Worm (Caenorhabditis elegans) whole organism, young adult: Measurements from ENCODE around the gene F36H5.13.
"Not testable (repeated sequence)": the region's sequence is repeated elsewhere in the genome, so short reads cannot be mapped to it uniquely, and the experiment has no call there.

Experiments used
- B0019.2 ChIP-seq: fragments of 200-800 bp; sonication (Bioruptor generic); conservative IDR thresholded peaks from 2 replicates; pipeline ENCODE4 v1.3.6; 2022; ENCODE audit warnings: missing genetic modification reagents, missing genetic modification characterization, missing compliant biosample characterization
- B0035.1 ChIP-seq: sonication (generic microtip); optimal IDR thresholded peaks from 2 replicates; lab custom pipeline; 2016; ENCODE audit warnings: missing genetic modification characterization, mild to moderate bottlenecking, missing compliant biosample characterization, missing genotype, missing genetic modification reagents
- F23B12.7 ChIP-seq: sonication (generic microtip); optimal IDR thresholded peaks from 2 replicates; lab custom pipeline; 2017; ENCODE audit warnings: missing genetic modification characterization, mild to moderate bottlenecking, missing compliant biosample characterization, antibody characterized with exemption, moderate library complexity; ENCODE audit not compliant: insufficient read depth
- F33H1.4 ChIP-seq: fragments of 200-800 bp; sonication (Bioruptor generic); IDR thresholded peaks from 2 replicates; pipeline ENCODE4 v1.3.6; 2022; ENCODE audit warnings: missing genetic modification reagents, missing genetic modification characterization, missing compliant biosample characterization
- F37B4.10 ChIP-seq: fragments of 200-800 bp; sonication (Bioruptor generic); IDR thresholded peaks from 2 replicates; pipeline ENCODE4 v1.3.6; 2022; ENCODE audit warnings: missing genetic modification characterization, missing compliant biosample characterization
- F57A8.1 ChIP-seq: fragments of 200-800 bp; sonication (Bioruptor generic); optimal IDR thresholded peaks from 2 replicates; lab custom pipeline; 2018; ENCODE audit warnings: mild to moderate bottlenecking, missing genetic modification characterization, moderate library complexity, missing compliant biosample characterization
- Y53G8AR.9 ChIP-seq: fragments of 200-800 bp; sonication (Bioruptor generic); conservative IDR thresholded peaks from 2 replicates; pipeline ENCODE4 v1.3.6; 2022; ENCODE audit warnings: missing genetic modification reagents, missing genetic modification characterization, missing compliant biosample characterization
- Y56A3A.18 ChIP-seq: fragments of 200-800 bp; sonication (Bioruptor generic); IDR thresholded peaks from 2 replicates; pipeline ENCODE4 v1.3.6; 2022; ENCODE audit warnings: missing genetic modification reagents, missing genetic modification characterization, missing compliant biosample characterization
- cebp-2 ChIP-seq: fragments of 200-800 bp; sonication (Bioruptor generic); IDR thresholded peaks from 2 replicates; pipeline ENCODE4 v1.3.6; 2022; ENCODE audit warnings: missing genetic modification characterization, missing compliant biosample characterization
- ceh-100 ChIP-seq: fragments of 200-800 bp; sonication (Bioruptor generic); IDR thresholded peaks from 2 replicates; pipeline ENCODE4 v1.3.6; 2022; ENCODE audit warnings: missing genetic modification reagents, missing genetic modification characterization, missing compliant biosample characterization
- ceh-27 ChIP-seq: fragments of 200-800 bp; sonication (Bioruptor generic); optimal IDR thresholded peaks from 2 replicates; lab custom pipeline; 2018; ENCODE audit warnings: mild to moderate bottlenecking, missing genetic modification characterization, moderate library complexity, missing compliant biosample characterization
- ceh-40 ChIP-seq: fragments of 200-800 bp; sonication (Bioruptor generic); IDR thresholded peaks from 2 replicates; pipeline ENCODE4 v1.3.6; 2022; ENCODE audit warnings: missing genetic modification characterization, missing compliant biosample characterization
- chd-7 ChIP-seq: sonication (generic microtip); optimal IDR thresholded peaks from 2 replicates; lab custom pipeline; 2016; ENCODE audit warnings: mild to moderate bottlenecking, missing genetic modification characterization, moderate library complexity, missing compliant biosample characterization
- dox-1 ChIP-seq: fragments of 200-800 bp; sonication (Bioruptor generic); IDR thresholded peaks from 2 replicates; pipeline ENCODE4 v1.3.6; 2022; ENCODE audit warnings: missing genetic modification reagents, missing genetic modification characterization, missing compliant biosample characterization
- dpff-1 ChIP-seq: sonication (generic microtip); optimal IDR thresholded peaks from 2 replicates; lab custom pipeline; 2017; ENCODE audit warnings: mild to moderate bottlenecking, missing genetic modification characterization, missing compliant biosample characterization
- egl-18 ChIP-seq: fragments of 200-800 bp; sonication (Bioruptor generic); IDR thresholded peaks from 2 replicates; pipeline ENCODE4 v1.3.6; 2022; ENCODE audit warnings: missing genetic modification reagents, missing genetic modification characterization, missing compliant biosample characterization
- egrh-3 ChIP-seq: fragments of 200-800 bp; sonication (Bioruptor generic); IDR thresholded peaks from 2 replicates; pipeline ENCODE4 v1.3.6; 2022; ENCODE audit warnings: missing genetic modification reagents, missing genetic modification characterization, missing compliant biosample characterization
- ets-4 ChIP-seq: fragments of 200-800 bp; sonication (Bioruptor generic); optimal IDR thresholded peaks from 2 replicates; lab custom pipeline; 2018; ENCODE audit warnings: mild to moderate bottlenecking, missing genetic modification characterization, missing compliant biosample characterization
- gei-17 ChIP-seq: fragments of 200-800 bp; sonication (Bioruptor generic); optimal IDR thresholded peaks from 2 replicates; lab custom pipeline; 2018; ENCODE audit warnings: mild to moderate bottlenecking, missing genetic modification characterization, missing compliant biosample characterization
- hrde-1 ChIP-seq: sonication (generic microtip); optimal IDR thresholded peaks from 2 replicates; lab custom pipeline; 2016; ENCODE audit warnings: missing genetic modification characterization, mild to moderate bottlenecking, missing compliant biosample characterization, moderate library complexity, missing genotype, missing genetic modification reagents, borderline replicate concordance
- let-607 ChIP-seq, 2 experiments: fragments of 200-800 bp in 1 of 2; sonication (Bioruptor generic) in 1 of 2; sonication (generic microtip) in 1 of 2; optimal IDR thresholded peaks; 2 replicates each; lab custom pipeline; 2016 to 2018; ENCODE audit warnings: mild to moderate bottlenecking in 2 of 2, missing compliant biosample characterization in 2 of 2, missing genetic modification characterization in 2 of 2, moderate library complexity in 2 of 2, missing genotype in 1 of 2
- lin-26 ChIP-seq: fragments of 200-800 bp; sonication (Bioruptor generic); IDR thresholded peaks from 2 replicates; pipeline ENCODE4 v1.3.6; 2022; ENCODE audit warnings: missing genetic modification reagents, missing genetic modification characterization, missing compliant biosample characterization
- lin-40 ChIP-seq: sonication (generic microtip); optimal IDR thresholded peaks from 2 replicates; lab custom pipeline; 2016; ENCODE audit warnings: missing genetic modification characterization, mild to moderate bottlenecking, missing compliant biosample characterization, missing genotype, missing genetic modification reagents
- lsy-27 ChIP-seq: sonication (generic microtip); optimal IDR thresholded peaks from 2 replicates; lab custom pipeline; 2017; ENCODE audit warnings: missing genetic modification characterization, mild to moderate bottlenecking, missing compliant biosample characterization, antibody characterized with exemption, missing genotype, borderline replicate concordance; ENCODE audit not compliant: insufficient read depth
- nfya-2 ChIP-seq: fragments of 200-800 bp; sonication (Bioruptor generic); IDR thresholded peaks from 2 replicates; pipeline ENCODE4 v1.3.6; 2022; ENCODE audit warnings: missing genetic modification reagents, missing genetic modification characterization, missing compliant biosample characterization
- nhr-120 ChIP-seq: fragments of 200-800 bp; sonication (Bioruptor generic); IDR thresholded peaks from 2 replicates; pipeline ENCODE4 v1.3.6; 2022; ENCODE audit warnings: missing genetic modification characterization, missing compliant biosample characterization
- nhr-80 ChIP-seq: sonication (generic microtip); optimal IDR thresholded peaks from 2 replicates; lab custom pipeline; 2016; ENCODE audit warnings: missing genetic modification characterization, missing compliant biosample characterization
- nhr-90 ChIP-seq: sonication (generic microtip); optimal IDR thresholded peaks from 2 replicates; lab custom pipeline; 2016; ENCODE audit warnings: missing genotype, mild to moderate bottlenecking, missing genetic modification characterization, missing compliant biosample characterization
- pbrm-1 ChIP-seq: fragments of 200-800 bp; sonication (Bioruptor generic); IDR thresholded peaks from 2 replicates; pipeline ENCODE4 v1.3.6; 2022; ENCODE audit warnings: missing genetic modification reagents, missing genetic modification characterization, missing compliant biosample characterization
- rcor-1 ChIP-seq: fragments of 200-800 bp; sonication (Bioruptor generic); IDR thresholded peaks from 2 replicates; pipeline ENCODE4 v1.3.6; 2022; ENCODE audit warnings: missing genetic modification reagents, missing genetic modification characterization, missing compliant biosample characterization
- repo-1 ChIP-seq: sonication (generic microtip); optimal IDR thresholded peaks from 2 replicates; lab custom pipeline; 2017; ENCODE audit warnings: mild to moderate bottlenecking, missing genetic modification characterization, missing compliant biosample characterization
- sea-2 ChIP-seq: fragments of 200-800 bp; sonication (Bioruptor generic); IDR thresholded peaks from 2 replicates; pipeline ENCODE4 v1.3.6; 2022; ENCODE audit warnings: missing genetic modification characterization, missing compliant biosample characterization
- snpc-1.3 ChIP-seq: sonication (generic microtip); optimal IDR thresholded peaks from 2 replicates; lab custom pipeline; 2017; ENCODE audit warnings: missing genetic modification characterization, mild to moderate bottlenecking, missing compliant biosample characterization, antibody characterized with exemption, moderate library complexity, missing genotype, missing genetic modification reagents; ENCODE audit not compliant: insufficient read depth
- tbx-9 ChIP-seq: sonication (generic microtip); optimal IDR thresholded peaks from 2 replicates; lab custom pipeline; 2016; ENCODE audit warnings: borderline replicate concordance, missing genetic modification characterization, inconsistent platforms, missing compliant biosample characterization
- unc-130 ChIP-seq: sonication (generic microtip); optimal IDR thresholded peaks from 2 replicates; lab custom pipeline; 2016; ENCODE audit warnings: missing genetic modification reagents, missing genetic modification characterization, missing compliant biosample characterization
- unc-62 ChIP-seq: fragments of 150-350 bp; optimal IDR thresholded peaks from 2 replicates; lab custom pipeline; 2014; ENCODE audit warnings: missing biosample characterization, missing genetic modification reagents, missing genetic modification characterization
- zfh-2 ChIP-seq: fragments of 200-800 bp; sonication (Bioruptor generic); conservative IDR thresholded peaks from 2 replicates; pipeline ENCODE4 v1.3.6; 2022; ENCODE audit warnings: missing genetic modification reagents, missing genetic modification characterization, missing compliant biosample characterization
- ztf-18 ChIP-seq: sonication (generic microtip); optimal IDR thresholded peaks from 2 replicates; lab custom pipeline; 2016; ENCODE audit warnings: missing genotype, mild to moderate bottlenecking, missing genetic modification characterization, missing compliant biosample characterization
- ztf-25 ChIP-seq: fragments of 200-800 bp; sonication (Bioruptor generic); IDR thresholded peaks from 2 replicates; pipeline ENCODE4 v1.3.6; 2022; ENCODE audit warnings: missing genetic modification reagents, missing genetic modification characterization, missing compliant biosample characterization

Gene F36H5.13

ce11 chrII:1771785-1772184 lies 21.5 kb upstream of the F36H5.13 start, which contains the start of gene math-3 (continued):
- TF ChIP-seq egl-18 (GFP tag; lab: Robert Waterston, UW) (no peak), ceh-27 (GFP tag; lab: Kevin White, UChicago) (no peak)
- TF ChIP-seq, all 124 proteins: peak for 0

DNA sequence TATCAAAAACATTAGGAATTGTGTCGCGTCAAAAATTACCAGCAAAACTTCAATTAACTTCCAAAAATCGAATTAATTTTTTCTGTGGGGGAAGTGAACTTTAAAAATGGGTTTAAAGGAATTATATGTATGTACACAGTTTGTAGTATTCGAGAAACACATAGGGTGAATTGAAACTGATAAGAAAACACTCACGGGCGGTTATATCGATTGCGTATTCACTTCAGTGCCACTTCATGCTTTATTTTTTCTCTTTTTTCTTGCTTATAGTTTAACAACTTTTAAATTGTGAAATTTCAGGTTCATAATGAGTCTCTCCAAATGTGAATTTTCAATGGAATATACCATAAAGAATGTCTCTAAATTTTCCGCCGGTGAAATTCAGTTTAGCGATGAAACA lies 21.0 kb upstream of the F36H5.13 start, which contains the start of gene math-26:
Gene math-26 (plus strand): TSS at position 301 of the 400 bp plus-strand sequence.
- TF ChIP-seq ztf-25 (GFP tag; lab: Robert Waterston, UW); lsy-27 (tag; lab: Kevin White, UChicago); ceh-100 (GFP tag; lab: Robert Waterston, UW): not testable (repeated sequence)

DNA sequence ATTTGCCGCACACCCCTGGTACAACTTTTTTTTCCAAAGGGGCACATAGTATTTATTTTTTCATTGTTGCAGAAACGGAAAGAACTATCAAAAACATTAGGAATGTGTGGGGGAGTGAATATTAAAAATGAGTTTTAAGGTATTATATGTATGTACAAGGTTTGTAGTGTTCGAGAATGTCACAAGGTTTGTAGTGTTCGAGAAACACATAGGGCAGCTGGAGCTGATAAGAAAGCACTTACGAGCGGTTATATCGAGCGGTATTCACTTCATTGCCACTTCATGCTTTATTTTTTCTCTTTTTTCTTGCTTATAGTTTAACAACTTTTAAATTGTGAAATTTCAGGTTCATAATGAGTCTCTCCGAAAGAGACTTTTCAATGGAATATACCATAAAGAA lies 17.1 kb upstream of the F36H5.13 start:
- TF ChIP-seq nhr-80 (tag; lab: Kevin White, UChicago) (peak; percentile 36), dox-1 (0 out of 2 replicates have a peak, but pooled peaks have one; percentile 14)

DNA sequence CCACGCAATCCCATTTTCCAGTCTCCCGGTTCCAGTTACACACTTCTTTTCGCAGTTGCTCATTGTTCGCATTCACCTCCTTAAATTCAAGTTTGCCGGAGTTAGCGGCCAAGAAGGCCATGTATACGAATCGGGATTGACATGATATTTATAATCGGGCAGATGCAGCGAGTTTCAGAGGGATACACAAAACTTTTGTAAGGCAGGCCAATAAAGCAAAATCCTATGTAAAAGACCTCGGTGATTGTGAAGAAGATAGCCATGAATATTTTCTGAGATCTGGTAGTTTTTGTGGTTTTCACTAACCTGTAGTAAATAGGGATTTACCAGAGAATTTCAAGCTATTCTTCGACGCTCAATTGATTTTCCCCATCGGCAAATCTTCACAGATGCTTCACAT lies 16.4 kb upstream of the F36H5.13 start:
- TF ChIP-seq repo-1 (tag; lab: Kevin White, UChicago) = no peak
- no peak for TF ChIP-seq ztf-18 (tag; lab: Kevin White, UChicago)
- TF ChIP-seq unc-130 (GFP tag; lab: Kevin White, UChicago) = no peak
- TF ChIP-seq dpff-1 = no peak
- no peak for TF ChIP-seq Y53G8AR.9 (GFP tag; lab: Robert Waterston, UW)
- TF ChIP-seq B0019.2 (GFP tag; lab: Robert Waterston, UW) = no peak
- TF ChIP-seq nhr-90 (tag; lab: Kevin White, UChicago) = no peak
- TF ChIP-seq F23B12.7 (tag; lab: Kevin White, UChicago) = no peak
- TF ChIP-seq, all 124 proteins: peak for 0

DNA sequence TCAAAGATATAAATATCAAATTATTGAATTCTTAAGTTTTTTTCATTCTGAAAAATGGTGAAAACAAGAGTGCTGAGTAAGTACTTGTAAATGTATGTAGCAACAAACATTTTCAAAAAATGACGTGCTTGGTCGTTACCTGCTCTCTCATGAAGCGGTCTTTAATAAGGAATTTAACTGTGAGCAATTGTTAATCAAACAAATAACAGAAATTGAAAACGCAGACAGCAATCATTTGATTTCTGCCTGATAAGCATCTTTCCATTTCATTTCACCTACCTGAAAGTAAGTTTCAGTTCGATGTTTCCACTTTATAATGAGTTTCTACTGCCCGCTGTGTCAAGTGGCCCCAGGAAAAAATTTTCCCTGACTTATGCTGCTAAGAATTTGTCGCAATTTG lies 12.8 kb upstream of the F36H5.13 start, which contains the start of gene math-28:
Gene math-28 (plus strand): TSS at position 301 of the 400 bp plus-strand sequence.
- no peak for TF ChIP-seq Y56A3A.18 (GFP tag; lab: Robert Waterston, UW)
- TF ChIP-seq zfh-2 (GFP tag; lab: Robert Waterston, UW) = no peak
- no peak for TF ChIP-seq ceh-40 (GFP tag; lab: Robert Waterston, UW)
- TF ChIP-seq unc-62 (GFP tag; lab: Kevin White, UChicago) = no peak
- no peak for TF ChIP-seq sea-2 (GFP tag; lab: Robert Waterston, UW)
- no peak for TF ChIP-seq lin-26
- TF ChIP-seq cebp-2 (GFP tag; lab: Robert Waterston, UW) = no peak
- no peak for TF ChIP-seq egl-18 (GFP tag; lab: Robert Waterston, UW)
- no peak for TF ChIP-seq unc-130 (GFP tag; lab: Kevin White, UChicago)
- no peak for TF ChIP-seq F33H1.4 (GFP tag; lab: Robert Waterston, UW)
- TF ChIP-seq gei-17 = no peak
- no peak for TF ChIP-seq ets-4 (GFP tag; lab: Kevin White, UChicago)
- no peak for TF ChIP-seq pbrm-1 (GFP tag; lab: Robert Waterston, UW)
- TF ChIP-seq nhr-120 = no peak

- no peak for TF ChIP-seq nfya-2
- TF ChIP-seq chd-7 (tag; lab: Kevin White, UChicago) = no peak
- TF ChIP-seq let-607 (tag; optimal IDR thresholded peaks at IDR 0.05; lab: Kevin White, UChicago) = no peak
- TF ChIP-seq tbx-9 (tag; lab: Kevin White, UChicago) = no peak
- no peak for TF ChIP-seq cebp-2 (GFP tag; lab: Robert Waterston, UW)
- TF ChIP-seq egrh-3 (GFP tag; lab: Robert Waterston, UW) = no peak
- TF ChIP-seq rcor-1 (GFP tag; lab: Robert Waterston, UW) = no peak
- no peak for TF ChIP-seq sea-2 (GFP tag; lab: Robert Waterston, UW)
- no peak for TF ChIP-seq F57A8.1 (GFP tag; lab: Kevin White, UChicago)
- TF ChIP-seq lin-40 (tag; lab: Kevin White, UChicago) = no peak
- no peak for TF ChIP-seq snpc-1.3 (tag; lab: Kevin White, UChicago)
- TF ChIP-seq F37B4.10 (GFP tag; lab: Robert Waterston, UW) = no peak
- TF ChIP-seq B0035.1 (tag; lab: Kevin White, UChicago) = no peak
- no peak for TF ChIP-seq repo-1 (tag; lab: Kevin White, UChicago)
- no peak for TF ChIP-seq ceh-100 (GFP tag; lab: Robert Waterston, UW)
- no peak for TF ChIP-seq dox-1
- TF ChIP-seq hrde-1 (tag; lab: Kevin White, UChicago) = no peak
Measured at ce11 chrII:1761564-1761963, 11.3 kb upstream of the F36H5.13 start, which contains the start of gene F36H5.4. Gene F36H5.4, plus strand, starts transcription at chrII:1761864.
